Worm (Caenorhabditis elegans) whole organism, mixed stage, embryonic: ENCODE measurements around the gene F58A3.3.

Source experiments
- ceh-39 ChIP-seq: fragments of 150-350 bp; optimal IDR thresholded peaks from 2 replicates; lab custom pipeline; 2014; ENCODE audit warnings: missing biosample characterization, missing genetic modification characterization
- ces-1 ChIP-seq: fragments of 150-350 bp; optimal IDR thresholded peaks from 2 replicates; lab custom pipeline; 2014; ENCODE audit warnings: missing biosample characterization, missing genetic modification reagents, missing genetic modification characterization
- elt-1 ChIP-seq: sonication (generic microtip); optimal IDR thresholded peaks from 2 replicates; lab custom pipeline; 2017; ENCODE audit warnings: missing genetic modification characterization, mild to moderate bottlenecking, missing compliant biosample characterization, antibody characterized with exemption, moderate library complexity, borderline replicate concordance; ENCODE audit not compliant: insufficient read depth
- lin-13 ChIP-seq: fragments of 150-350 bp; optimal IDR thresholded peaks from 2 replicates; lab custom pipeline; 2014; ENCODE audit warnings: missing biosample characterization, missing genetic modification characterization
- nhr-237 ChIP-seq: fragments of 150-350 bp; optimal IDR thresholded peaks from 2 replicates; lab custom pipeline; 2014; ENCODE audit warnings: missing biosample characterization, missing genetic modification characterization
- pha-4 ChIP-seq: fragments of 150-350 bp; optimal IDR thresholded peaks from 2 replicates; lab custom pipeline; 2018; ENCODE audit warnings: missing biosample characterization, missing genetic modification reagents, missing genetic modification characterization
- snpc-4 ChIP-seq: fragments of 150-350 bp; optimal IDR thresholded peaks from 2 replicates; lab custom pipeline; 2014; ENCODE audit warnings: missing biosample characterization, missing genetic modification characterization
- ztf-11 ChIP-seq: fragments of 150-350 bp; optimal IDR thresholded peaks from 2 replicates; lab custom pipeline; 2014; ENCODE audit warnings: missing biosample characterization, missing genetic modification characterization

DNA sequence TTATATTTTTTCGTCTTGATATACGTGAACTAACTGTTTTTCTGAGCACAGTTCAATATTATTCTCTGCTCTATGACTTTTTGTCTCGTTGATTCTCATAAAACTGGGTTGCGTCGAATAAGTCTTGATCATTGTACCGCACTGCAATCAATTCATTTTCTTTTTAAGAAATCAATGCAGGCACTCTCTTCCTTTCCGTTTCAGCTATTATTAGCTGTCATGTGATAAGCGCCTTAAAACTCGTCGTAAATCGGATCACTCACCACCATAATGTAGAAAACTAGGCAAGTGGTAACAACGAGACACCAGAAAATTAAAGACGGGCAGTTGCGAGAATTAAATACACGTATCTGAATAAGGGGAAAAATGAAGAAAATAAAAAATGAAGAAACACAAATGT, 5.0 kb upstream of the F58A3.3 start:
- no peak for TF ChIP-seq ces-1 (GFP tag; lab: Kevin White, UChicago)
- TF ChIP-seq pha-4 (tag; lab: Kevin White, UChicago), result no peak
- no peak for TF ChIP-seq ztf-11 (tag; lab: Kevin White, UChicago)
- no peak for TF ChIP-seq elt-1 (tag; lab: Kevin White, UChicago)
- TF ChIP-seq nhr-237 (tag; lab: Kevin White, UChicago), result no peak
- TF ChIP-seq snpc-4 (tag; lab: Kevin White, UChicago), result no peak
- no peak for TF ChIP-seq lin-13 (tag; lab: Kevin White, UChicago)
- TF ChIP-seq ceh-39 (tag; lab: Kevin White, UChicago), result no peak
